Worm (Caenorhabditis elegans) whole organism, L3 larva: ENCODE measurements around the gene Y113G7B.11.

Experiments
- ZK546.5 ChIP-seq: sonication (generic microtip); optimal IDR thresholded peaks from 2 replicates; lab custom pipeline; 2017; ENCODE audit warnings: missing biosample characterization, missing genetic modification characterization
- ama-1 ChIP-seq: fragments of 150-350 bp; optimal IDR thresholded peaks from 2 replicates; lab custom pipeline; 2018
- ceh-9 ChIP-seq: sonication (generic microtip); optimal IDR thresholded peaks from 2 replicates; lab custom pipeline; 2018; ENCODE audit warnings: missing biosample characterization, missing genetic modification characterization
- nhr-11 ChIP-seq: fragments of 150-350 bp; optimal IDR thresholded peaks from 2 replicates; lab custom pipeline; 2014; ENCODE audit warnings: missing biosample characterization, missing genetic modification characterization
- nhr-237 ChIP-seq: fragments of 150-350 bp; optimal IDR thresholded peaks from 2 replicates; lab custom pipeline; 2014; ENCODE audit warnings: missing biosample characterization, missing genetic modification characterization
- sea-2 ChIP-seq: fragments of 150-350 bp; sonication (generic microtip); optimal IDR thresholded peaks from 4 replicates; lab custom pipeline; 2014; ENCODE audit warnings: missing biosample characterization, missing genetic modification reagents, missing genetic modification characterization
- unc-62 ChIP-seq: fragments of 150-350 bp; sonication (generic microtip); optimal IDR thresholded peaks from 4 replicates; lab custom pipeline; 2014; ENCODE audit warnings: missing biosample characterization, missing genetic modification reagents, missing genetic modification characterization
- zag-1 ChIP-seq: fragments of 150-350 bp; optimal IDR thresholded peaks from 2 replicates; lab custom pipeline; 2014; ENCODE audit warnings: missing biosample characterization, missing genetic modification characterization
- ztf-11 ChIP-seq: fragments of 150-350 bp; optimal IDR thresholded peaks from 2 replicates; lab custom pipeline; 2014; ENCODE audit warnings: missing biosample characterization, missing genetic modification characterization

- TF ChIP-seq ztf-11 (tag; lab: Kevin White, UChicago) (no peak), nhr-11 (tag; lab: Kevin White, UChicago) (no peak), sea-2 (GFP tag; lab: Kevin White, UChicago) (no peak), zag-1 (tag; lab: Kevin White, UChicago) (no peak), ZK546.5 (tag; lab: Kevin White, UChicago) (no peak), unc-62 (GFP tag; lab: Kevin White, UChicago) (no peak), nhr-237 (tag; lab: Kevin White, UChicago) (no peak), ama-1 (lab: Kevin White, UChicago) (no peak), ceh-9 (tag; lab: Kevin White, UChicago) (no peak)
Observed at ce11 chrV:20220604-20221003, 5.5 kb upstream of the Y113G7B.11 start.
